Fruit fly (Drosophila melanogaster) Kc167 (cell line): ENCODE measurements around the gene Tsp97E.

Experiments
- h ChIP-seq: fragments of >200 bp; optimal IDR thresholded peaks from 3 replicates; lab custom pipeline; 2018; ENCODE audit warnings: missing external identifiers
- psq ChIP-seq: fragments of >200 bp; optimal IDR thresholded peaks from 2 replicates; lab custom pipeline; 2017; ENCODE audit warnings: missing external identifiers

DNA sequence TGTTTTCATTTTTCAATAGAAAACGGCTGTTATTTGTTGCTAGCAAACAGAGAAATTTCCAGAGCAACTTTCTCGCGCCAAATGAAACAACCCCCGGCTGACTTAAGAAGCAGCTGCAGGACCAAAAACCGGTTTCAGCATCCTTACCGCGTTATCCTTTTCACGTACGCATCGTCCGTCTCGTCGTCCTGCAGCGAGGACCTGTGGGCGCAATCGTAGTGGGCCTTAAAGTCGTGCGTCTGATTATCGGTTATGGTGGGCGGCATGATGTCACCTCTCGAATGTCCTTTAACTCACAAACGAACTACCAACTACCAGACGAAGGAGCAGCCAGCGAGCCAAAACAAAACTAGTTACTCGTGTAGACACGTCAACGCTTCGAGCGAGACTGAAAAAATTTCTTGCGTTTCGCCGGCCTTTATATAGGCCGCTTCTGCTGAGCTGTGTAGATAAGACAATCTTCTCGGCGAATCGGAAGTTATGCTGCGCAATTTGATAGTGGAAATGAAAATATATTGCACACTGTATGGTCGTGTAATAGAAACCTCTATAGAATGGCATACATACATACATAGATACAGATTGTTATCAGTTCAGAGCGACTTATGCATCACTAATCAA is 11.7 kb downstream of the Tsp97E start:
- no peak for TF ChIP-seq h (lab: Kevin White, UChicago)
- no peak for TF ChIP-seq psq
